Fruit fly (Drosophila melanogaster): ENCODE data around the gene CG14805.

DNA sequence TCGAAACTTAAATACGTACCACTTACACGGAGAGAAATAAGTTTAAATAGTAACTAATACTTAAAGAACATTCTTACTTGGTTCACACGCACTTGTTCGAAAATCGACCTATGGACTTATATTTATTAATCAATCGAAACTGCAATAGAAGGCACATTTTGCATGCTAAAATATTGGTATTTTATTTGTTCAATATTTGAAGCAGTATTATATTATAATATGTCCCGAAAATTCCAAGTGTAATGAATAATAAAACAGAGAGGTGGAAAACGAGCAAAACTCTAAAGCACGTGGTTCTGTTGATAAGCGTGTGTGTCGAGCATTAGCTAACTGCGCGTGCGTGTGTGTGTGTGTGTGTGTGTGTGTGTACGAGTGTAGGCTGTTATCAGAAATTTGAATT is 27.2 kb upstream of the CG14805 start:
- TF ChIP-seq CG34367 (tag; optimal IDR thresholded peaks at IDR 0.05), result no peak
- TF ChIP-seq Snoo (tag; optimal IDR thresholded peaks at IDR 0.05), result no peak
- no peak for TF ChIP-seq CG8159 (tag; optimal IDR thresholded peaks at IDR 0.05)
